Fruit fly (Drosophila melanogaster): Measurements from ENCODE around the gene CG17637.
"Not testable (repeated sequence)": the region's sequence is repeated elsewhere in the genome, so short reads cannot be mapped to it uniquely, and the experiment has no call there.

CG17637 gene

DNA sequence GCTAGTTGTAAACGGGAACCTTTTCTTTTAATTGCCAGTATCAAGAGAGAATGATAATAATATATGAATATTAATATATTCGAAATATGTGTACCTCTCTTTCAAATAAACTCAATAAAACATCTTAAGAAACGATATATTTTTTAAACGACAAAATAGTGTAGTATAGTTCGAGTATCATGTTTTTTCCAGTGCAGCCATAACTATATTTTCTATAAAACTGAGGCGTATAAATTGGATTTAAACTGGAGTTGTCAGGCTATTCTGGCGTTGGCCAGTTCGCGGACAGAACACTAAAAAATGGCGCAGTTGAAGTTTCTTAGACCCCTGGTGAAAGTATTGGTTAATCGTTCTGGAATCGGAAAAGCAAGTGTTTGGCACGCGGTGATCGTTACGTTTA, at the start of gene CG17637:
CG17637 (plus strand) TSS at position 301 of the 400 bp plus-strand sequence.
- not testable (repeated sequence) for TF ChIP-seq CG17801 (GFP tag; optimal IDR thresholded peaks at IDR 0.05; ENCODE audit: partially characterized antibody)

DNA sequence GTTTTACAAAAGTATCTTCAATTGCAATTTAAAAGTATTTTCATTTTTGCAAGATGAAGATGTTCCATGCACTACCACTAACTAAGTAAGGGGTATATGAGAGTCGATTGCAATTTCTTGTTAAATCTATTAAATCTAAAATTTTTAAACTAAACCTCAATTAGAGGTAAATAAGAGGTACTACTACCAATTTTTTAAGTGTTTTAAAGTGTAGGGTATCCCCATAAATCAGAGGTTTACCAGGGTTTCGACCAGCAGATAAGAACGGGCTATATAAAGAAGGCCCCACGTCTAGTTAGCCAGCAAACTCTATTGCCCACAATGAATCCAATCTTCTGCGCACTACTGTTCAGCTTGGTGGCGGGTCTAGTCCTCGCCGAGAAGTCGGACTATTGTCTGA, 43.6 kb upstream of the CG17637 start, which contains the start of gene mag:
mag (plus strand) TSS at position 301 of the 400 bp plus-strand sequence.
- no peak for TF ChIP-seq CG17801 (GFP tag; optimal IDR thresholded peaks at IDR 0.05; ENCODE audit: partially characterized antibody)

DNA sequence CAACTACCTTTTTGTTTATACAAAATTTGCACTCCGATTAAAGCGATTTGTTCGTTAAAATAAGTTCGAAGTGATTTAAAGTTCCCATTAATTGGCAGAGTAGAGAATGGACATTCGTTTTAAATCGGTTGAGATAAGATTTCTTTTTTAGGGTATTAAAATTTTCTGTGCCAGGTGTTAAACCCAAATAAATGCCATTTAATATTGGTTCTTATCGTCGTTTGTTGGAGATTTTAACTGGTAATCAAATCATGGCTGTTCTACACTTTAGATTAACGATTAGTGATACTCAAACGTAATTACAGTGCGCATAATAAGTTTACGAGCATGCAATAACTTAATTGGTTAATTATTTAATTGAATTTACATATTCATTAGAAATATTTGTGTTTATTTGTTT, 41.6 kb upstream of the CG17637 start:
- TF ChIP-seq CG17801 (GFP tag; optimal IDR thresholded peaks at IDR 0.05; ENCODE audit: partially characterized antibody), result no peak

DNA sequence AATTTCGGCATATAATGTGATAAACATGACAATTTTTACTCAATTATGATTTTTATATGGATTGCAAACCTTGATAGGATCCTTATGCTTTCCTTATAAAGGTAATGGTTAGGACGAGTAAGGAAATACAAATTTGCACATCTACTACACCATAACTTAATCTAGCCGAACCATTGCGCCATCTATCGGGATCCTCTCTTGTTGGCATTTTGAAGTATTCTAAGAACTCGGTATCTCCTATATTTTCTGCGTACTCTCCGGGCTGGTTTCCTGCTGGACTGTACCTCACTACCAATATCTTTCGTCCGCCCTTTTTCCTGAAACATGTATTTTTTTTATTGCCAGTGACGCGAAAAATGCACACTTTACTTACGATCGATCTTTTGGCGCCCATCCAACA, 39.3 kb upstream of the CG17637 start, which contains the start of gene atk:
atk (minus strand) TSS at position 186 of the 400 bp plus-strand sequence.
- TF ChIP-seq CG17801 (GFP tag; optimal IDR thresholded peaks at IDR 0.05; ENCODE audit: partially characterized antibody), result no peak

DNA sequence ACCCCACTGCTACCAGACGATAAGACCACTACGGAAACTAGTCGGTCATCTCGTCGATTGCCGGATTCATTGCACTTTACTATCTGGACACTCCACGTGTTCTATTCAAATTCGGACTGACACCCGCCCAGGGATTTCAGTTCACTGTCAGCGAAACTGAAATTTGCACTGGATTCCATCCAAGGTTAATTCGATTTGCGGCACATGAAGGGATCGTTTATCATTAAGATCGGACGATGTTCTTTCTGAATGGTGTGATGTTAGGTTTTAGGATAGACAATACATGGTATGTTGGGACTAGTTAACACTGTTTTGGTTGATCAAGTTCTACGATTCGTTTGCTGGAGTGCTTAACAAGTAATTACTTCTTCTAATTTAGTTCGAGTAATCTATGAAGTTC, 38.0 kb upstream of the CG17637 start, which contains the start of gene CG42764:
CG42764 (minus strand) TSS at position 101 of the 400 bp plus-strand sequence.
- no peak for TF ChIP-seq CG17801 (GFP tag; optimal IDR thresholded peaks at IDR 0.05; ENCODE audit: partially characterized antibody)

DNA sequence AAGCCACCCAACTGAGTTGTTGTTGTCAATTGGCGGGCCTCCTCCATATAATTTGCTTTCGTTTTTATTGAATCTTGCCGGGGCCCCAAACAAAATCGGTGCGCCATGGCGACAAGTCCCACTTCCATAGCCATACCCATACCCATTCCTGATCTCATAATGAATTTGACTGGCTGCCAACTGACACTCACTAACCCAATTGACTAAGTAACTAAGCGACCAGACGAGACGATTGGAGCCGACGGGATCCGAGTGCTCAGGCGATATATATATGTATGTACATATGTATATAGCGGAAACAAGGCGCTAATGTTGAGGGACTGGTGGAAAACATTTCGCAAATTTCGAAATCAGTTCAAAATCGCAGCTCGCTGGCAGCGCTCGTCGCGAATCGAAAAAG, 37.4 kb upstream of the CG17637 start, which contains the start of gene Tdh:
Tdh (plus strand) TSS at position 346 of the 400 bp plus-strand sequence.
- no peak for TF ChIP-seq CG17801 (GFP tag; optimal IDR thresholded peaks at IDR 0.05; ENCODE audit: partially characterized antibody)

DNA sequence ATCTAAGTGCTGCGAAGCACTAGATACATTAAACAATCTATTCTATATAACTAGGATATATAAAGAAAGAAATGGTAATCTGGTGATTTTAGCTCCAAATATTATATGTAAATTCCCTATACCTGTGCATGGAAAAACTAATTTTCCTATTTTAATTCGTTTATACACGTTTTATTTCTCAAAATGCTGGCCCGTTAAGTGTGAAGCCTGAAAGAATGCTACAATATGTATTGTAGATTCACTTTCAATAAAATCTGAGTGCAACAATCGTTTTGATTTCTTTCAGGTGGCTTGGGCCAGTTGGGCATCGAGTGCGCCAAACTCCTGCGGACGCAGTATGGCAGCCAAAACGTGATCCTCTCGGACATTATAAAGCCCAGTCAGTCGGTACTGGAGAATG, 36.6 kb upstream of the CG17637 start:
- TF ChIP-seq CG17801 (GFP tag; optimal IDR thresholded peaks at IDR 0.05; ENCODE audit: partially characterized antibody), result no peak

DNA sequence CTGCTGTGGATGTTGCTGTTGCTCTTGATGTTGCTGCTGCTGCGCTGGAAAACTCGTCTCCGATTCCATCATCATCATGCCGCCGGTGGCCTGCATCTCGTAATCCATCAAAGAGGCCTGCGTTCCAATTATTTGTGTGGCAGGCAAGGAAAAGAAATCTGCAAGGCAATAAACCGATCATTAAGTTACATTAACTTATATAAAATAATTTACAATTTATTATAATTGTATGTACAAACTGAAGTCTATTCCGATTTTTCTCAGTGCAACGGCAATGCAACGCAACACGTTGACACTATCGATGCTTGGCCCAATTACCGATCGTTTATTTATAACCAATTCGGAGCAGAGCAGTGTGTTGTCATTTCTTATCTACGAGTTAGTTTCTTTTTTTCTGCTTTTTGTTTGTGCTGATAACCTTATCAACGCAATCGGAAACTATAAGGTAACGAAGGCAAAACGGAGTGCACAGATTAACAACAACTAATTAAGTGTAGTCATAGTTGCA, 32.9 kb upstream of the CG17637 start:
- TF ChIP-seq CG17801 (GFP tag; optimal IDR thresholded peaks at IDR 0.05; ENCODE audit: partially characterized antibody), result peak; percentile 2

DNA sequence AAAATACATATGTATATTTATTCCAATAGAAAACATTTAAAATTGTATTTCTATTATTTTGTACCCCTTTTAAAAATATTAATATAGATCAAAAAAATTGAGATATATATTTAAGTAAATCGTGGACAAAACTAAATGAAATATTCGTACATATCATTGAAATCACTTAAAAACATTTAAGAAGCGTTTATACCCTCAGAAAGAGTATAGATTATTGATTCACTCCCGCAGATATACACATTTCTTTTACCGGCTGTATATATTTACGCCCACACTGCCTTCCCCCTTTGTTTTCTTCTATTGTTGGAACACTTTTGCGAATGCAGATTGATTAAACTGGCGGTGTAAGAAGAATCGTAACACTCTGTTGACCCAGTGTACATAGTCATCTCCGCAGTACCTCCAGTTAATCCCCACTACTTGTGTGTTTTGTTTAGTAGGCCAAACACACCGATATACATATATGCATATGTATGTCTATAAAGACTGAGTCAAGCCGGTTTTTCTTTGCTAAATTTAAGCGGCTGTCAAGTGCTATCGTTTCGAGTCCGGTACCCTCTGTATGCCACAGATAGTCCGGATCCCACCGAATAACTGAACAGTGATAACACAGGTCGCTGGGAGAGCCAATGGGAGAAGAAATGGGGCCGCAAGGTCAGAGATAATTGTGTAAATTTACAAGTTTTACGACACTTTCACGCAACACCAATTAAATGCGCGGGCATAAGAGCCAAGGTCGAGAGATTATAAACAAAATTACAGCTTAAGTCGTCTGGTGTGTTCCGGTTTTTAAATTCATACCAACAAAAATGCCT, 32.3 kb upstream of the CG17637 start:
- TF ChIP-seq CG17801 (GFP tag; optimal IDR thresholded peaks at IDR 0.05; ENCODE audit: partially characterized antibody), result no peak

DNA sequence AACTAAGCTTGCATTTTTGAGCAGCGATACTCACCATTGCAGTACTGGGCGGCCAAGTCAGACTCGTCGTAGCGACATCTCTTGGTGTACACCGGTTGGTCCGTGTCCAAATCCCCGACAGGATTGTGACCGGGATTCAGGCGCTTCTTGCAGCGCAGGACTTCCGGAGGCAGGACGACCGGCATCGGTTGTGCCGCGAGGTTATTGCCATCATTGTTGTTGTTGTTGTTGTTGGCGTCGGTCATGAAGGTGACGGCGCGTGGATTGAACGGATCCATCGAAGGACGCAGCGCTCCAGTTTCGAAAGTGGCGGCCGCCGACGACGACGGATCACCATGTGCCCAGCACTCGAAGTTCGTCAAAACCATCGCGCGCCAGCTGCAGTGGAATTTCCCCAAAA, 31.4 kb upstream of the CG17637 start:
- TF ChIP-seq CG17801 (GFP tag; optimal IDR thresholded peaks at IDR 0.05; ENCODE audit: partially characterized antibody), result no peak

DNA sequence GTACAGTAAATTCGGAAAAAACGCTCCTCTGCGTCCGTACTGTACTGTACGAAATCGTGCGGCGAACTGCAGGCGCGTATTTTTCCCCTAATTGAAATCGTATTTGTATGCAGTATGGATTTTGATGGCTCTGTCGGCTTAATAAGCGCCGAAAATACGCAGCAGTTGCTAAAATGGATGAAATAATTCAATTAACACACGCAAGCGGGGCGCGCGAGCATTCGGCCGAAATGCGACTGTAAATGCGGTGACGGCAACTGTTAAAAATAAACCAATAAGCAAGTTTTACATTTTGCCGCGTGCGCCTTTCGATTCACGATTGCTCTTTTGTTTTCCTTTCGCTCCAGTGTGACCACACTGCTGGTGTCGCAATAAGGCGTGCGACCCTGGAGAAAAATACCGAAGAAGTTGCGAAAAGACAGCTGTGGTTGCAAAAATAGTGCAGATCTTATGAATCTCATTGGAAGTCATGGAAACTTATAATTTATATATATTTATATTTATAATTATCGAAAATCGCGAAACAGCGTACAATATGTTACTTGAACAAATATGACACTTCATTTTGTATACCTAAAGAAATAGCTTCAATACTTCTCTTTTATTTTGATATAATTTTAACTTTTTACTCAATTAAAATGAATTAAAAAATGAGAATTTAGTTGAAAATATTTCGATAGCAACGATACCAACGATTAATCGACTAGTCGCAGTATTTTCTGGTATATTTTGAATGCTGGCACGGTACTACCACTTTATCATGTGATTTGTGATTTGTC, 30.8 kb upstream of the CG17637 start, which contains the start of the genes CG32428 and CG5969:
CG32428 (minus strand) TSS at position 703 of the 779 bp plus-strand sequence.
CG5969 (plus strand) TSS at position 763 of the 779 bp plus-strand sequence.
- peak; percentile 24 for TF ChIP-seq CG17801 (GFP tag; optimal IDR thresholded peaks at IDR 0.05; ENCODE audit: partially characterized antibody)

DNA sequence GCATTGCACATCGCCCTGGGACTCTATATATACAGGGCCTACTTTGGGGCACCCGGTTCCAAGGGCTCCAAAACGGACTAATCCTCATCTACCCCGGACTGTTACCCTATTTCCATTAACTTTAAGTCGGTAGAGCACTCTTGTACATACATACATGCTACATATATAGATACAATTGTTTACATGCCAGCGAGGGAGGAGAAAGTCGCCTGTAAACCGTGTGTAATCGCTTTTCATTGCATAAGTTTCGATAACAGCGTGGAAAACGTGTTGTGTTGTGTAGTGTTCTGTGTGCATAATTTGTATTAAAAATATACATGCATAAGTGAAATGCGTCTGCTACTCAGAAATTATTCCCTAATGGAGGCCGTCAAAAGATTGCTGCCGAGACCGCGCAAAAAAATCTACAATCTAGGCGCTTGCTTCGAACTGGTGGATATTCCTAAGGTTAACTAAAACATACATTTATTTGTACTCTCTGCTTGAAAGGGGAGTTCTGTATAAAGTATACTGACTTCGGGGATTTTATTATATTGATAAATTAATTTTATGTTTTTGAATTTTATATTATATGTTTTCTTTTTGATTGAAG, 29.7 kb upstream of the CG17637 start, which contains the start of gene isoQC:
isoQC (plus strand) TSS at position 270 of the 592 bp plus-strand sequence.
- TF ChIP-seq CG17801 (GFP tag; optimal IDR thresholded peaks at IDR 0.05; ENCODE audit: partially characterized antibody), result no peak

DNA sequence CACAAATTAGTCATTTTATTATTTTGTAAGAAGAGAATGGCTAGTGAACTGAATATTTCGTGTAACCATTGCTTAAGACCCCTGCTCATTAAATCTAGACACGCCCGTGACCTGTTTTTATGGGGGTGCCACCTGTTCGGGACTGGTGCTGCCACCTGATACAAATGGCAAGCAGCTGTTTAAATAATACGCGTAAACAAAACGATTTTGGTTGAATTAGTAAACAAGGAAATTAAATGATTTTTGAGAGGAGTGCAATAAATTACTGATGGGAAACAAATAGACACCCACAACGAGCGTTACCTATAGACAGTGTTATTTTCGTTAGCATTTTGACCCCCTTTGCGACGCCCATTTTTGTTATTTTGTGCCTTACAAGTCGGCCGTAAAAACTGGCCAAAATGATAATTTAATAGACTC, 29.2 kb upstream of the CG17637 start:
- TF ChIP-seq CG17801 (GFP tag; optimal IDR thresholded peaks at IDR 0.05; ENCODE audit: partially characterized antibody), result peak; percentile 87

DNA sequence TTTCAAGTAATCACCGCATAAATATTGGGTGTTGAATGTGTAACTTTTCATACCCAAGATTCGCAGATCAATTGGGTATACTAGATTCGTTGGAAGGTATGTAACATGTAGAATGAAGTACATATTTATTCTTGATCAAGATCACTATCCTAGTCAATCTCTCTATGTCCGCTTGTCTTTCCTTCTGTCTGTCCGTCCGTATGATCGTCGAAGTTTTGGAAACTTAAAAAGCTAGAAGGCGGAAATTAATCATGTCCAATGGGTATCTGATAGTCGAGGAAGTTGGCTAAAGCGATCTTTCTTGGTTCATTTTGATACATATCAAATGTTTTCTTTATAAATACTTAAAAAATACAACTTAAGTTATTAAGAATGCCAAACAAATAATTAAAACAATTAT, 16.3 kb upstream of the CG17637 start:
- no peak for TF ChIP-seq CG17801 (GFP tag; optimal IDR thresholded peaks at IDR 0.05; ENCODE audit: partially characterized antibody)

Data from ovary, adult (tissue).